Worm (Caenorhabditis elegans) whole organism, late embryonic: ENCODE results near the gene pxn-2.
A peak's percentile ranks its signal among the peaks of the same experiment; 100 is the strongest.

Experiments
- ahr-1 ChIP-seq: sonication (generic microtip); optimal IDR thresholded peaks from 2 replicates; lab custom pipeline; 2016; ENCODE audit warnings: missing genetic modification characterization, missing compliant biosample characterization
- fkh-10 ChIP-seq: fragments of 150-350 bp; optimal IDR thresholded peaks from 2 replicates; lab custom pipeline; 2014; ENCODE audit warnings: missing biosample characterization, missing genetic modification reagents, missing genetic modification characterization
- hlh-15 ChIP-seq: sonication (generic microtip); optimal IDR thresholded peaks from 2 replicates; lab custom pipeline; 2016; ENCODE audit warnings: missing genetic modification characterization, missing compliant biosample characterization
- mec-3 ChIP-seq: sonication (generic microtip); optimal IDR thresholded peaks from 2 replicates; lab custom pipeline; 2016; ENCODE audit warnings: borderline replicate concordance, missing genetic modification characterization, missing compliant biosample characterization
- nhr-11 ChIP-seq: fragments of 150-350 bp; optimal IDR thresholded peaks from 2 replicates; lab custom pipeline; 2014; ENCODE audit warnings: missing biosample characterization, missing genetic modification characterization
- pros-1 ChIP-seq: fragments of 150-350 bp; optimal IDR thresholded peaks from 2 replicates; lab custom pipeline; 2014; ENCODE audit warnings: missing biosample characterization, missing genetic modification reagents, missing genetic modification characterization
- sdc-2 ChIP-seq: sonication (generic microtip); optimal IDR thresholded peaks from 2 replicates; lab custom pipeline; 2016; ENCODE audit warnings: missing genotype, missing genetic modification characterization, missing compliant biosample characterization
- tbx-2 ChIP-seq: sonication (generic microtip); optimal IDR thresholded peaks from 2 replicates; lab custom pipeline; 2016; ENCODE audit warnings: missing genetic modification characterization, missing compliant biosample characterization
- tbx-7 ChIP-seq: sonication (generic microtip); optimal IDR thresholded peaks from 2 replicates; lab custom pipeline; 2016; ENCODE audit warnings: missing genotype, missing genetic modification characterization, missing compliant biosample characterization
- unc-3 ChIP-seq, 2 experiments: fragments of 200-800 bp in 1 of 2; sonication (Bioruptor generic) in 1 of 2; sonication (generic microtip) in 1 of 2; conservative IDR thresholded peaks in 1 of 2; optimal IDR thresholded peaks in 1 of 2; 2 replicates each; pipeline versions ENCODE4 v1.3.6 to Lab custom; 2016 to 2022; ENCODE audit warnings: missing compliant biosample characterization in 2 of 2, missing genetic modification characterization in 2 of 2, missing genetic modification reagents in 1 of 2
- unc-55 ChIP-seq: sonication (generic microtip); optimal IDR thresholded peaks from 2 replicates; lab custom pipeline; 2017; ENCODE audit warnings: missing biosample characterization, missing genetic modification reagents, missing genetic modification characterization

The pxn-2 gene

DNA sequence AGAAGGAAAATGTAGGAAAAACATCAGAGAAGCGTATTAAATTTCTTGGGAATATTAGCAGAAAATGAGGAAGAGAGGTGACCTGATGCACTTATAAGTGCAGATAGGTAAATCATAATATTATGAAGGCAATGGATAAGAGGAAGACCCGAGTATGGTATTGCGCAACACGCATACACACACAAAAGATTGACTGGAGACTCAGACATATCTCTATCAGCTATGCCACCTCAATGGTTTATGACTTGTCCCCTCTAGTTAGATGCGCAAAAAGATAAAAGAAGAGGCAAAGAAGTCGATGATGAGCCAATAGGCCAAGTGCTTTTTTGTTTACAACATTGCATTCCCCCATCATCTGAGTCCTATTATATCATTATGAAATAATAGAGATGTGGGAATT is 47.0 kb downstream of the pxn-2 start:
- TF ChIP-seq unc-55 (GFP tag; lab: Kevin White, UChicago) (peak; percentile 17), mec-3 (tag; lab: Kevin White, UChicago) (no peak)
- TF ChIP-seq, all 69 proteins: peak for 1

DNA sequence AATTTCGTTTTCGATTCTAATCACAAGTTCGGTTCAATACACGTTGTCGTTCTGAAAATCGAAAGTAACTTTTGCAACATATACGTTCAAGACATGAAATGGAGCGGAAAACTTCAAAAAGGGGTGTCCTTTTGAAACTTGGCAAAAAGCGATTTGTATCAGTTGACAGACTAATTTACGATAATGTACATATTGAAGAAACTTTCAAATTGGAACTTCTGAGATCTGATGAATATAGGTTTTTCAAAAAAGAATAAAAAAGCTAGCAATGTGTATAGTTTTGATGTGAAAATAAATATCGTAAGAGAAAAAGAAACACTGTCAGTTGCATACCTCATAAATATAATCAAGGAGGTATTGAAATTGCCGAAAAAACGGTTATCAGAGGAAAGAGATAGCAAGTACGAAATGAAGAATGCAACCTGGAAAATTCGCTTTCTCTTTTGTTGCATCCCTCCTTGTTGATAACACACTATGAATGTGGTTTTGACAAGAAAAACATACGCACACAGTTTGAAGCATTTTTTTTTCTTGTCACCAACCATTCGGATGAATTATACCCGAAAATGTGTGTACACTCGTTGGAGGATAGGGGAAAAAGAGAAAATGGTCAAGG is 50.0 kb downstream of the pxn-2 start, which contains the start of gene dgn-1:
TSS of gene dgn-1 (minus strand) at position 51 of the 616 bp plus-strand sequence.
- TF ChIP-seq fkh-10 (GFP tag; lab: Kevin White, UChicago) (no peak), tbx-7 (tag; lab: Kevin White, UChicago) (no peak), ahr-1 (tag; lab: Kevin White, UChicago) (no peak), hlh-15 (no peak), unc-3 (GFP tag; conservative IDR thresholded peaks at IDR 0.05; lab: Robert Waterston, UW) (no peak), unc-3 (tag; optimal IDR thresholded peaks at IDR 0.05; lab: Kevin White, UChicago) (no peak), nhr-11 (tag; lab: Kevin White, UChicago) (no peak)

DNA sequence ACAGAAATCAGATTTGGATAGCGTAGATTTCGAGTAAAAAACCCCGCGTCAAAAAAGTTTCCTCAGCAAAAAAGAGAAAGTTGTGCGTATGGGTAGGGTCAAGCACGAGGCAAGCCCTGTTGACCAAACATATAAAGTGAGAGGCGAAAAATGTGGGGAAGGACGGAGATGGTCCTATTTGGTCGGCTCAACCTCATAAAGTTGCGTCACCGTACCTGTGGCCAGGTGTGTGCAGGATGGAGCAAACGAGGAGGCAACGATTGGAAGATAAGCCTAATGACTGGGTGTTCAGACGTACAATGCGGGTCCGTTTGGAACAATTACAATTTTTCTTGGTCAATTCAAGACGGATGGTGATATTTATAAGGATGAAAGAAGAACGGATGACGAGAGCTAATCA is 52.0 kb downstream of the pxn-2 start:
- TF ChIP-seq tbx-2 (tag; lab: Kevin White, UChicago), result peak; percentile 48
- no peak for TF ChIP-seq fkh-10 (GFP tag; lab: Kevin White, UChicago)
- peak; percentile 14 for TF ChIP-seq sdc-2

DNA sequence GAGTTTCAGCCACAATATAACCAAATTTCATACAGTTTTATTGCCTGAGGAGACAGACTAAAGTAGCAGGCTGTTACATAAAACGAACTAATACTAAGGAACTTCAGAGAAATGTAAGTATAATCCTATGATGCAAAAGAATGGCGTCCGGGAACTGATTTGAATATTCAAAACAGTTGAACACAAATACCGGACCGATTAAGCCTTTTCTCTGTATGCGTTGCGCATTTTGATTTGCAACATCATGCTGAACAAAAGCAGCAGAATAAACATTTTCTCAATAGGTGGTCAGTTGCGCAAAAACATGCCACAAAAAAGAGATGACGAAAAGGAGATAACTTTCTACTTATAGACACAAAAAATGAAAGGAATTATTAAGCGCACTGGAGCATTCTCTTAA is 55.1 kb downstream of the pxn-2 start:
- TF ChIP-seq pros-1, result no peak
- TF ChIP-seq, all 69 proteins: peak for 0
